Fruit fly (Drosophila melanogaster) whole organism: ENCODE data around the gene CG17549.

Source experiments
- CG8478 ChIP-seq: fragments of >200 bp; optimal IDR thresholded peaks from 2 replicates; lab custom pipeline; 2018; ENCODE audit warnings: inconsistent platforms
- Dll ChIP-seq: fragments of >200 bp; optimal IDR thresholded peaks from 2 replicates; lab custom pipeline; 2017
- EcR ChIP-seq, 2 experiments: fragments of >200 bp; optimal IDR thresholded peaks; 2 replicates each; lab custom pipeline; 2017; ENCODE audit warnings: missing biosample characterization in 2 of 2, missing genetic modification characterization in 2 of 2, missing genetic modification reagents in 2 of 2
- pan ChIP-seq: fragments of >200 bp; optimal IDR thresholded peaks from 2 replicates; lab custom pipeline; 2017
- psq ChIP-seq: fragments of >200 bp; optimal IDR thresholded peaks from 2 replicates; lab custom pipeline; 2017
- usp ChIP-seq: fragments of >200 bp; optimal IDR thresholded peaks from 2 replicates; lab custom pipeline; 2017; ENCODE audit warnings: missing biosample characterization, missing genetic modification characterization, mixed read lengths

dm6 chr2L:19434260-19434659, 44.4 kb upstream of the CG17549 start:
- no peak for TF ChIP-seq psq
- TF ChIP-seq Dll, result no peak
- TF ChIP-seq usp (GFP tag; lab: Kevin White, UChicago), result no peak
- no peak for TF ChIP-seq EcR (GFP tag; optimal IDR thresholded peaks at IDR 0.05; lab: Kevin White, UChicago)
- no peak for TF ChIP-seq CG8478 (lab: Kevin White, UChicago)
- TF ChIP-seq pan (lab: Kevin White, UChicago), result no peak
